Worm (Caenorhabditis elegans) whole organism, young adult: Measurements from ENCODE around the gene alg-2.

ENCODE experiments used
- B0035.1 ChIP-seq: sonication (generic microtip); optimal IDR thresholded peaks from 2 replicates; lab custom pipeline; 2016; ENCODE audit warnings: missing genetic modification characterization, mild to moderate bottlenecking, missing compliant biosample characterization, missing genotype, missing genetic modification reagents
- D2030.7 ChIP-seq: fragments of 200-800 bp; sonication (Bioruptor generic); IDR thresholded peaks from 2 replicates; pipeline ENCODE4 v1.3.6; 2022; ENCODE audit warnings: missing genetic modification reagents, missing genetic modification characterization, missing compliant biosample characterization
- F10E7.11 ChIP-seq: sonication (generic microtip); optimal IDR thresholded peaks from 2 replicates; lab custom pipeline; 2017; ENCODE audit warnings: mild to moderate bottlenecking, missing genetic modification characterization, moderate library complexity, missing compliant biosample characterization
- F23B12.7 ChIP-seq: sonication (generic microtip); optimal IDR thresholded peaks from 2 replicates; lab custom pipeline; 2017; ENCODE audit warnings: missing genetic modification characterization, mild to moderate bottlenecking, missing compliant biosample characterization, antibody characterized with exemption, moderate library complexity; ENCODE audit not compliant: insufficient read depth
- F52B5.7 ChIP-seq: sonication (generic microtip); optimal IDR thresholded peaks from 2 replicates; lab custom pipeline; 2016; ENCODE audit warnings: mild to moderate bottlenecking, missing genetic modification characterization, missing compliant biosample characterization
- Y53G8AR.9 ChIP-seq: fragments of 200-800 bp; sonication (Bioruptor generic); conservative IDR thresholded peaks from 2 replicates; pipeline ENCODE4 v1.3.6; 2022; ENCODE audit warnings: missing genetic modification reagents, missing genetic modification characterization, missing compliant biosample characterization
- Y56A3A.18 ChIP-seq: fragments of 200-800 bp; sonication (Bioruptor generic); IDR thresholded peaks from 2 replicates; pipeline ENCODE4 v1.3.6; 2022; ENCODE audit warnings: missing genetic modification reagents, missing genetic modification characterization, missing compliant biosample characterization
- ama-1 ChIP-seq, 3 experiments: fragments of 150-350 bp in 1 of 3; sonication (generic microtip) in 2 of 3; optimal IDR thresholded peaks; 2 replicates each; lab custom pipeline; 2014 to 2018; ENCODE audit warnings: missing biosample characterization in 2 of 3, missing genetic modification characterization in 2 of 3, missing genetic modification reagents in 2 of 3
- attf-3 ChIP-seq: fragments of 200-800 bp; sonication (Bioruptor generic); conservative IDR thresholded peaks from 2 replicates; pipeline ENCODE4 v1.3.6; 2022; ENCODE audit warnings: missing genetic modification reagents, missing genetic modification characterization, missing compliant biosample characterization
- attf-6 ChIP-seq: fragments of 200-800 bp; sonication (Bioruptor generic); IDR thresholded peaks from 2 replicates; pipeline ENCODE4 v1.3.6; 2022; ENCODE audit warnings: missing genetic modification reagents, missing genetic modification characterization, missing compliant biosample characterization
- ccch-3 ChIP-seq: fragments of 200-800 bp; sonication (Bioruptor generic); optimal IDR thresholded peaks from 2 replicates; lab custom pipeline; 2018; ENCODE audit warnings: mild to moderate bottlenecking, missing genetic modification characterization, missing compliant biosample characterization
- cebp-1 ChIP-seq, 2 experiments: fragments of 200-800 bp in 1 of 2; sonication (Bioruptor generic) in 1 of 2; sonication (generic microtip) in 1 of 2; IDR thresholded peaks in 1 of 2; optimal IDR thresholded peaks in 1 of 2; 2 replicates each; pipeline versions ENCODE4 v1.3.6 to Lab custom; 2017 to 2022; ENCODE audit warnings: missing compliant biosample characterization in 2 of 2, missing genetic modification characterization in 2 of 2, mild to moderate bottlenecking in 1 of 2, missing genetic modification reagents in 1 of 2, moderate library complexity in 1 of 2
- ceh-40 ChIP-seq: fragments of 200-800 bp; sonication (Bioruptor generic); IDR thresholded peaks from 2 replicates; pipeline ENCODE4 v1.3.6; 2022; ENCODE audit warnings: missing genetic modification characterization, missing compliant biosample characterization
- ceh-58 ChIP-seq: fragments of 200-800 bp; sonication (Bioruptor generic); IDR thresholded peaks from 2 replicates; pipeline ENCODE4 v1.3.6; 2022; ENCODE audit warnings: missing genetic modification characterization, missing compliant biosample characterization
- ceh-79 ChIP-seq: sonication (generic microtip); optimal IDR thresholded peaks from 2 replicates; lab custom pipeline; 2017; ENCODE audit warnings: mild to moderate bottlenecking, missing genetic modification characterization, missing compliant biosample characterization
- die-1 ChIP-seq: sonication (generic microtip); optimal IDR thresholded peaks from 2 replicates; lab custom pipeline; 2016; ENCODE audit warnings: missing genotype, mild to moderate bottlenecking, missing genetic modification characterization, missing compliant biosample characterization
- ets-4 ChIP-seq: fragments of 200-800 bp; sonication (Bioruptor generic); optimal IDR thresholded peaks from 2 replicates; lab custom pipeline; 2018; ENCODE audit warnings: mild to moderate bottlenecking, missing genetic modification characterization, missing compliant biosample characterization
- fkh-3 ChIP-seq: sonication (generic microtip); optimal IDR thresholded peaks from 2 replicates; lab custom pipeline; 2016; ENCODE audit warnings: mild to moderate bottlenecking, missing genetic modification characterization, missing compliant biosample characterization
- gei-17 ChIP-seq: fragments of 200-800 bp; sonication (Bioruptor generic); optimal IDR thresholded peaks from 2 replicates; lab custom pipeline; 2018; ENCODE audit warnings: mild to moderate bottlenecking, missing genetic modification characterization, missing compliant biosample characterization
- hlh-12 ChIP-seq: sonication (generic microtip); optimal IDR thresholded peaks from 2 replicates; lab custom pipeline; 2016; ENCODE audit warnings: missing genetic modification characterization, missing compliant biosample characterization
- lag-1 ChIP-seq: fragments of 200-800 bp; sonication (Bioruptor generic); IDR thresholded peaks from 2 replicates; pipeline ENCODE4 v1.3.6; 2022; ENCODE audit warnings: missing genetic modification reagents, missing genetic modification characterization, missing compliant biosample characterization
- let-526 ChIP-seq: fragments of 200-800 bp; sonication (Bioruptor generic); IDR thresholded peaks from 2 replicates; pipeline ENCODE4 v1.3.6; 2022; ENCODE audit warnings: missing genetic modification reagents, missing genetic modification characterization, missing compliant biosample characterization
- lin-35 ChIP-seq, 3 experiments: fragments of 150-350 bp in 2 of 3; sonication (generic microtip) in 1 of 3; optimal IDR thresholded peaks; 2 replicates each; lab custom pipeline; 2014 to 2018; ENCODE audit warnings: missing biosample characterization in 3 of 3, missing genetic modification characterization in 3 of 3, missing genetic modification reagents in 3 of 3
- lin-54 ChIP-seq: fragments of 200-800 bp; sonication (Bioruptor generic); optimal IDR thresholded peaks from 2 replicates; lab custom pipeline; 2018; ENCODE audit warnings: mild to moderate bottlenecking, missing genetic modification characterization, missing compliant biosample characterization
- lir-1 ChIP-seq: fragments of 200-800 bp; sonication (Bioruptor generic); conservative IDR thresholded peaks from 2 replicates; pipeline ENCODE4 v1.3.6; 2022; ENCODE audit warnings: missing genetic modification reagents, missing genetic modification characterization, missing compliant biosample characterization
- madf-3 ChIP-seq: fragments of 200-800 bp; sonication (Bioruptor generic); IDR thresholded peaks from 2 replicates; pipeline ENCODE4 v1.3.6; 2022; ENCODE audit warnings: missing genetic modification reagents, missing genetic modification characterization, missing compliant biosample characterization
- madf-6 ChIP-seq: fragments of 200-800 bp; sonication (Bioruptor generic); IDR thresholded peaks from 2 replicates; pipeline ENCODE4 v1.3.6; 2022; ENCODE audit warnings: missing genetic modification reagents, missing genetic modification characterization, missing compliant biosample characterization
- mel-28 ChIP-seq: sonication (generic microtip); optimal IDR thresholded peaks from 2 replicates; lab custom pipeline; 2016; ENCODE audit warnings: borderline replicate concordance, mild to moderate bottlenecking, missing genetic modification characterization, missing compliant biosample characterization
- mxl-1 ChIP-seq: sonication (generic microtip); optimal IDR thresholded peaks from 2 replicates; lab custom pipeline; 2016; ENCODE audit warnings: missing genetic modification characterization, missing compliant biosample characterization
- nfya-1 ChIP-seq: sonication (generic microtip); optimal IDR thresholded peaks from 2 replicates; lab custom pipeline; 2017; ENCODE audit warnings: antibody characterized with exemption, missing compliant biosample characterization, missing genetic modification characterization, borderline replicate concordance; ENCODE audit not compliant: insufficient read depth
- nhr-179 ChIP-seq: sonication (generic microtip); optimal IDR thresholded peaks from 2 replicates; lab custom pipeline; 2016; ENCODE audit warnings: mild to moderate bottlenecking, missing genetic modification characterization, missing compliant biosample characterization
- pbrm-1 ChIP-seq: fragments of 200-800 bp; sonication (Bioruptor generic); IDR thresholded peaks from 2 replicates; pipeline ENCODE4 v1.3.6; 2022; ENCODE audit warnings: missing genetic modification reagents, missing genetic modification characterization, missing compliant biosample characterization
- pha-4 ChIP-seq: fragments of 150-350 bp; sonication (generic microtip); optimal IDR thresholded peaks from 2 replicates; lab custom pipeline; 2014; ENCODE audit warnings: missing biosample characterization, missing genetic modification reagents, missing genetic modification characterization
- rec-8 ChIP-seq, 2 experiments: sonication (generic microtip); optimal IDR thresholded peaks; 2 replicates each; lab custom pipeline; 2016; ENCODE audit warnings: mild to moderate bottlenecking in 2 of 2, missing genetic modification characterization in 2 of 2, missing genetic modification reagents in 2 of 2, missing genotype in 2 of 2, missing biosample characterization in 1 of 2, missing compliant biosample characterization in 1 of 2, moderate library complexity in 1 of 2
- rpc-1 ChIP-seq, 2 experiments: fragments of 150-350 bp in 1 of 2; sonication (generic microtip) in 1 of 2; optimal IDR thresholded peaks; 2 replicates each; lab custom pipeline; 2014 to 2018; ENCODE audit warnings: missing biosample characterization in 1 of 2, missing genetic modification characterization in 1 of 2, missing genetic modification reagents in 1 of 2, missing genotype in 1 of 2
- snpc-3.4 ChIP-seq: sonication (generic microtip); optimal IDR thresholded peaks from 2 replicates; lab custom pipeline; 2017; ENCODE audit warnings: missing genetic modification characterization, mild to moderate bottlenecking, missing compliant biosample characterization, antibody characterized with exemption, moderate library complexity, missing genotype, missing genetic modification reagents
- tbp1 ChIP-seq: fragments of 200-800 bp; sonication (Bioruptor generic); optimal IDR thresholded peaks from 2 replicates; lab custom pipeline; 2018; ENCODE audit warnings: mild to moderate bottlenecking, missing genetic modification characterization, missing compliant biosample characterization
- tlf-1 ChIP-seq: fragments of 200-800 bp; sonication (Bioruptor generic); optimal IDR thresholded peaks from 2 replicates; lab custom pipeline; 2018; ENCODE audit warnings: mild to moderate bottlenecking, missing genetic modification characterization, missing compliant biosample characterization
- zim-3 ChIP-seq: sonication (generic microtip); optimal IDR thresholded peaks from 2 replicates; lab custom pipeline; 2017; ENCODE audit warnings: mild to moderate bottlenecking, missing genetic modification characterization, moderate library complexity, missing compliant biosample characterization
- ztf-26 ChIP-seq: sonication (generic microtip); optimal IDR thresholded peaks from 2 replicates; lab custom pipeline; 2017; ENCODE audit warnings: missing genetic modification characterization, missing compliant biosample characterization

The alg-2 gene

ce11 chrII:825521-825920 is 47.5 kb upstream of the alg-2 start, which contains the start of gene F28A10.1:
TSS of gene F28A10.1 (plus strand) at chrII:825821.
- TF ChIP-seq madf-3 (GFP tag; lab: Robert Waterston, UW), result no peak

DNA sequence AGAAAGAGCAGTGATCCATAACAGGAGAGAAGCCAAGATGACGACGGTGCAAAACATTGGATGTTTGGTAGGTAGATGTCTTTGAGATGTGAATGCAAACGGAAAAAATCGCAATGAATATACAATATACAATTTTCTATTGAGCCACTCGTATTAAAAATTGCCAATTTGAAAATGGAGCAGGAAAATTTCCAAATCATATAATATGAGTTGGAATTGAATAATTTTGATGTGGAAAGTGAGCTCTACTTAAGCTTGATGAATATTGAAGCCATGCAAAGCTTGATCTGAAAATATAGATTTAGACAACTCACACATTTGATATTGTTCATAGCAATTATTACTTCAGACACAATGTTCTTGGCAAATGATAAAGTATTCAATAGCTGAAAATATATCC is 34.6 kb upstream of the alg-2 start, which contains the start of gene F28A10.8:
Gene F28A10.8, minus strand, starts transcription at position 101 of the 400 bp plus-strand sequence.
- TF ChIP-seq hlh-12 (tag; lab: Kevin White, UChicago) (no peak), ccch-3 (no peak), fkh-3 (tag; lab: Kevin White, UChicago) (no peak), ets-4 (GFP tag; lab: Kevin White, UChicago) (no peak), lag-1 (GFP tag; lab: Robert Waterston, UW) (no peak), ceh-40 (GFP tag; lab: Robert Waterston, UW) (no peak), ama-1 (optimal IDR thresholded peaks at IDR 0.05; lab: Kevin White, UChicago) (no peak), ama-1 (GFP tag; optimal IDR thresholded peaks at IDR 0.05; lab: Kevin White, UChicago) (no peak), rec-8 (tag; optimal IDR thresholded peaks at IDR 0.05; lab: Kevin White, UChicago) (no peak), rpc-1 (optimal IDR thresholded peaks at IDR 0.05; lab: Kevin White, UChicago) (no peak), rpc-1 (tag; optimal IDR thresholded peaks at IDR 0.05; lab: Kevin White, UChicago) (no peak), nfya-1 (tag; lab: Kevin White, UChicago) (no peak), die-1 (tag; lab: Kevin White, UChicago) (no peak), D2030.7 (GFP tag; lab: Robert Waterston, UW) (no peak), pha-4 (no peak), lin-35 (GFP tag; optimal IDR thresholded peaks at IDR 0.05; lab: Kevin White, UChicago) (no peak), ceh-58 (GFP tag; lab: Robert Waterston, UW) (no peak)

DNA sequence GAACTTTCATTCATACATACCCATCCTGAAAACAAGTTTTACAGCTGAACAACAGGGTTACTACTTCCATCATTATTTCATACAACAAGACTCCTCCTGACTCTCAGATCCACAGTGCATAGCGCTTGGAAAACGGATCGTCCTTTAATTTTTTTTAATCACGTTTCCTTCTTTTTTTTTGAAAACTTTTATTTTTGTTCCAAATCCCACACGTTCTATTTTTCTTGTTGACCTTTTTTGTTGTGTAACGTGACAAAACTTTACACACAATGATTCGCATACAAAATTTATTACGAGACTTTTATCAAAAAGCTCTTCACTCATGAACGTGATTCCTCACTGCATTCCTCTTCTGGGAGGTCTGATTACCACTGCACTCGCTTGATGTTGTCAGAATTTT is 32.9 kb upstream of the alg-2 start, which contains the start of gene clc-33:
Gene clc-33, plus strand, starts transcription at position 301 of the 400 bp plus-strand sequence.
- TF ChIP-seq tbp1 (GFP tag; lab: Kevin White, UChicago) (no peak), Y56A3A.18 (GFP tag; lab: Robert Waterston, UW) (no peak), let-526 (GFP tag; lab: Robert Waterston, UW) (no peak), F23B12.7 (tag; lab: Kevin White, UChicago) (no peak), nhr-179 (no peak), mxl-1 (tag; lab: Kevin White, UChicago) (no peak), ztf-26 (tag; lab: Kevin White, UChicago) (no peak), ceh-79 (no peak), lin-54 (GFP tag; lab: Kevin White, UChicago) (no peak), cebp-1 (GFP tag; IDR thresholded peaks at IDR 0.05; lab: Robert Waterston, UW) (no peak), cebp-1 (tag; optimal IDR thresholded peaks at IDR 0.05; lab: Kevin White, UChicago) (no peak), madf-6 (GFP tag; lab: Robert Waterston, UW) (no peak), F52B5.7 (tag; lab: Kevin White, UChicago) (no peak), F10E7.11 (no peak), attf-3 (GFP tag; lab: Robert Waterston, UW) (no peak)

- TF ChIP-seq mel-28 (tag; lab: Kevin White, UChicago), result no peak
- TF ChIP-seq snpc-3.4, result no peak
- TF ChIP-seq attf-6, result no peak
- no peak for TF ChIP-seq madf-6 (GFP tag; lab: Robert Waterston, UW)
- no peak for TF ChIP-seq ccch-3
- TF ChIP-seq gei-17 (GFP tag; lab: Kevin White, UChicago), result no peak
- TF ChIP-seq B0035.1 (tag; lab: Kevin White, UChicago), result no peak
- TF ChIP-seq Y53G8AR.9, result no peak
- no peak for TF ChIP-seq pbrm-1 (GFP tag; lab: Robert Waterston, UW)
- TF ChIP-seq lir-1 (GFP tag; lab: Robert Waterston, UW), result no peak
- no peak for TF ChIP-seq zim-3 (tag; lab: Kevin White, UChicago)
- no peak for TF ChIP-seq tlf-1
These were observed 29.0 kb upstream of the alg-2 start, which contains the start of gene F28A10.4 for ce11 chrII:843971-844370. TSS of gene F28A10.4 (plus strand) at chrII:844271.
